Worm (Caenorhabditis elegans) whole organism, L1 larva: ENCODE data around the gene C29F9.5.

Experiments used
- aha-1 ChIP-seq: fragments of 150-350 bp; optimal IDR thresholded peaks from 2 replicates; lab custom pipeline; 2014; ENCODE audit warnings: missing biosample characterization, missing genetic modification characterization
- ama-1 ChIP-seq: fragments of 150-350 bp; optimal IDR thresholded peaks from 2 replicates; lab custom pipeline; 2014
- egl-27 ChIP-seq, 2 experiments: fragments of 150-350 bp in 1 of 2; sonication (generic microtip); optimal IDR thresholded peaks; 3 replicates each; lab custom pipeline; 2017 to 2018; ENCODE audit warnings: missing biosample characterization in 2 of 2, missing genetic modification characterization in 2 of 2, missing genetic modification reagents in 2 of 2
- fkh-4 ChIP-seq: sonication (generic microtip); optimal IDR thresholded peaks from 2 replicates; lab custom pipeline; 2016; ENCODE audit warnings: missing compliant biosample characterization, missing genetic modification characterization, borderline replicate concordance
- nhr-11 ChIP-seq: fragments of 150-350 bp; optimal IDR thresholded peaks from 2 replicates; lab custom pipeline; 2014; ENCODE audit warnings: missing biosample characterization, missing genetic modification characterization
- nhr-237 ChIP-seq: fragments of 150-350 bp; optimal IDR thresholded peaks from 2 replicates; lab custom pipeline; 2014; ENCODE audit warnings: missing biosample characterization, missing genetic modification characterization
- nhr-85 ChIP-seq: sonication (generic microtip); peaks from one replicate; lab custom pipeline; 2016; ENCODE audit warnings: missing genetic modification characterization, inconsistent platforms, missing compliant biosample characterization
- snu-23 ChIP-seq: sonication (generic microtip); optimal IDR thresholded peaks from 2 replicates; lab custom pipeline; 2016; ENCODE audit warnings: missing genetic modification characterization, missing compliant biosample characterization
- sox-4 ChIP-seq: sonication (generic microtip); optimal IDR thresholded peaks from 2 replicates; lab custom pipeline; 2016; ENCODE audit warnings: missing genetic modification characterization, missing compliant biosample characterization
- unc-62 ChIP-seq: fragments of 150-350 bp; optimal IDR thresholded peaks from 2 replicates; lab custom pipeline; 2014; ENCODE audit warnings: missing biosample characterization, missing genetic modification reagents, missing genetic modification characterization
- vab-15 ChIP-seq: sonication (generic microtip); optimal IDR thresholded peaks from 2 replicates; lab custom pipeline; 2017; ENCODE audit warnings: missing genotype, mild to moderate bottlenecking, missing genetic modification characterization, missing compliant biosample characterization
- zag-1 ChIP-seq: fragments of 150-350 bp; optimal IDR thresholded peaks from 2 replicates; lab custom pipeline; 2014; ENCODE audit warnings: missing biosample characterization, missing genetic modification characterization

DNA sequence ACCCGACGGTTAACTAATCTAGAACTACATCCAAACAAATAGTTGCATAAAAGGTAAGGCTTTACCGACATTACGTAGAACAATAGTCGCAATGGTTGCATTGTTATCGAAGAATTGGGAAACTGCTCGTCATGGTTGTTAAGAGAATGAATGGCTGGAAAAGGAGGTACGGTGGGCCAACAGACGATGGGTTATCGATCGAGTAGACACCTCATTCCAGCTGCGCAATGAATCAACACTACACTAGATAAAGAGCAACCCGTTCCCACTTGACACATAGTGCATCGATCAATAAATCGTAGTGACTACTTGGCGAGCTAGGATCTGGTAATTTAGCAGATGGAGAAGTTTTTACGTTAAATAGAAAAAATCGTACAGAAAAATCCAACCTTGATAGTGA, 27.8 kb downstream of the C29F9.5 start, which contains the start of the genes T17A3.12 and fbxb-83:
- no peak for TF ChIP-seq fkh-4 (tag; lab: Kevin White, UChicago)
- no peak for TF ChIP-seq snu-23 (GFP tag; lab: Kevin White, UChicago)
- TF ChIP-seq egl-27 (tag; optimal IDR thresholded peaks at IDR 0.05; lab: Kevin White, UChicago), result no peak
- TF ChIP-seq vab-15 (tag; lab: Kevin White, UChicago), result no peak
- TF ChIP-seq nhr-85 (tag; lab: Kevin White, UChicago), result no peak
- no peak for TF ChIP-seq nhr-237 (tag; lab: Kevin White, UChicago)
- TF ChIP-seq ama-1 (lab: Kevin White, UChicago), result no peak
- no peak for TF ChIP-seq zag-1 (tag; lab: Kevin White, UChicago)
- no peak for TF ChIP-seq aha-1 (tag; lab: Kevin White, UChicago)
- TF ChIP-seq nhr-11, result no peak
- TF ChIP-seq sox-4 (tag; lab: Kevin White, UChicago), result no peak
- TF ChIP-seq unc-62 (GFP tag; lab: Kevin White, UChicago), result no peak
